Worm (Caenorhabditis elegans): ENCODE measurements around the gene srh-112.

DNA sequence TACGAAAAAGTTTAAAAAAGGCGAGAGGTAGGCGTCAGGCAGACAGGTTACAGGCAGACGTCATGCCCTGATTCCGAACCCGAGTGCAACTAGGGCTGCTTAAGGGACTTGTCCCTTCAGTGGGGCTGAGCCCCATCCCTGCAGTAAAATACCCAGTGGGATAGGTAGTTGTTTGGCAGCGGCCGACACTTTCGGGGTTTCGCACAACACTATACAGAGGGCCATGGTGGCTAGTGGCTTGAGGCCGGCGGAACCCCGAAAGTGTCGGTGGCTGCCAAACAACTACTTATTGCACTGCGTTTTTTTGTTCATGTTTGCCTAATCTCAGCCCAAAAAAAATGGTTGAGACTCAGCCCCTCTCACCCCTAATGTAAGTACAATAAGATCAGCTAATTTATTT, 10.4 kb downstream of the srh-112 start:
- TF ChIP-seq snpc-4 (GFP tag; optimal IDR thresholded peaks at IDR 0.05) (no peak), snpc-4 (tag; optimal IDR thresholded peaks at IDR 0.05) (peak in 2 of 4 experiments; percentile 69 to 77), attf-3 (GFP tag; conservative IDR thresholded peaks at IDR 0.05) (no peak), dpl-1 (GFP tag; optimal IDR thresholded peaks at IDR 0.05) (no peak), unc-62 (GFP tag; optimal IDR thresholded peaks at IDR 0.05) (no peak), cebp-2 (GFP tag; IDR thresholded peaks at IDR 0.05) (no peak), nhr-80 (tag; optimal IDR thresholded peaks at IDR 0.05) (no peak), ztf-22 (GFP tag; optimal IDR thresholded peaks at IDR 0.05) (no peak), let-607 (tag; optimal IDR thresholded peaks at IDR 0.05) (no peak), madf-10 (tag; optimal IDR thresholded peaks at IDR 0.05) (no peak), F10E7.11 (tag; optimal IDR thresholded peaks at IDR 0.05) (no peak), Y79H2A.3 (GFP tag; conservative IDR thresholded peaks at IDR 0.05) (no peak)

All from whole organism, young adult.